Fruit fly (Drosophila melanogaster) whole organism, embryonic: ENCODE data around the gene CG43090.

Source experiments
- Adf1 ChIP-seq: fragments of 200-800 bp; sonication (Bioruptor generic); IDR thresholded peaks from 2 replicates; pipeline ENCODE4 v1.3.6; 2022; ENCODE audit warnings: missing biosample characterization, missing genetic modification characterization
- Antp ChIP-seq: fragments of 200-800 bp; sonication (Bioruptor generic); optimal IDR thresholded peaks from 3 replicates; lab custom pipeline; 2016; ENCODE audit warnings: missing biosample characterization, missing genetic modification characterization
- Awh ChIP-seq: fragments of 200-800 bp; sonication (Bioruptor generic); IDR thresholded peaks from 2 replicates; pipeline ENCODE4, ENCODE4 v1.3.6; 2022; ENCODE audit warnings: missing biosample characterization, missing genetic modification characterization
- CG12071 ChIP-seq: fragments of 200-800 bp; sonication (Bioruptor generic); optimal IDR thresholded peaks from 3 replicates; lab custom pipeline; 2018; ENCODE audit warnings: missing biosample characterization, mild to moderate bottlenecking, missing genetic modification characterization
- CG12942 ChIP-seq: fragments of 200-800 bp; sonication (Bioruptor generic); optimal IDR thresholded peaks from 3 replicates; lab custom pipeline; 2016; ENCODE audit warnings: missing biosample characterization, missing genetic modification characterization
- CG13287 ChIP-seq: fragments of 200-800 bp; sonication (Bioruptor generic); IDR thresholded peaks from 2 replicates; pipeline ENCODE4 v1.3.6; 2022; ENCODE audit warnings: missing biosample characterization, missing genetic modification characterization; ENCODE audit not compliant: partially characterized antibody
- CG17829 ChIP-seq: fragments of 200-800 bp; optimal IDR thresholded peaks from 2 replicates; lab custom pipeline; 2019; ENCODE audit warnings: missing biosample characterization, mild to moderate bottlenecking, missing genetic modification characterization, moderate library complexity
- CG17912 ChIP-seq: fragments of 200-800 bp; sonication (Bioruptor generic); optimal IDR thresholded peaks from 2 replicates; lab custom pipeline; 2018; ENCODE audit warnings: missing biosample characterization, mild to moderate bottlenecking, missing genetic modification characterization
- CG18011 ChIP-seq: fragments of 200-800 bp; sonication (Bioruptor generic); optimal IDR thresholded peaks from 2 replicates; lab custom pipeline; 2017; ENCODE audit warnings: missing biosample characterization, missing genetic modification characterization, mild to moderate bottlenecking, moderate library complexity, missing genotype
- CG18619 ChIP-seq: fragments of 200-800 bp; sonication (Bioruptor generic); optimal IDR thresholded peaks from 3 replicates; lab custom pipeline; 2017; ENCODE audit warnings: missing biosample characterization, mild to moderate bottlenecking, missing genetic modification characterization
- CG2129 ChIP-seq: fragments of 200-800 bp; sonication (Bioruptor generic); IDR thresholded peaks from 2 replicates; pipeline ENCODE4 v1.3.6; 2022; ENCODE audit warnings: missing biosample characterization, missing genetic modification characterization; ENCODE audit not compliant: partially characterized antibody
- CG2875 ChIP-seq: fragments of 200-800 bp; sonication (Bioruptor generic); optimal IDR thresholded peaks from 2 replicates; lab custom pipeline; 2017; ENCODE audit warnings: missing biosample characterization, mild to moderate bottlenecking, missing genetic modification characterization, missing genetic modification reagents
- CG32767 ChIP-seq: fragments of 200-800 bp; sonication (Bioruptor generic); IDR thresholded peaks from 2 replicates; pipeline ENCODE4 v1.3.6; 2022; ENCODE audit warnings: missing biosample characterization, missing genetic modification characterization
- CG3838 ChIP-seq: fragments of 200-800 bp; sonication (Bioruptor generic); optimal IDR thresholded peaks from 3 replicates; lab custom pipeline; 2016; ENCODE audit warnings: missing biosample characterization, missing genetic modification characterization
- CG4328 ChIP-seq: fragments of 200-800 bp; sonication (Bioruptor generic); optimal IDR thresholded peaks from 3 replicates; lab custom pipeline; 2017; ENCODE audit warnings: missing biosample characterization, missing genetic modification reagents, missing genetic modification characterization
- CG4360 ChIP-seq: fragments of 200-800 bp; sonication (Bioruptor generic); IDR thresholded peaks from 2 replicates; pipeline ENCODE4 v1.3.6; 2022; ENCODE audit warnings: missing biosample characterization, missing genetic modification characterization
- CG4404 ChIP-seq: fragments of 200-800 bp; sonication (Bioruptor generic); IDR thresholded peaks from 2 replicates; pipeline ENCODE4 v1.3.6; 2022; ENCODE audit warnings: missing biosample characterization, missing genetic modification characterization
- CG6254 ChIP-seq: fragments of 200-800 bp; sonication (Bioruptor generic); optimal IDR thresholded peaks from 3 replicates; lab custom pipeline; 2017; ENCODE audit warnings: mild to moderate bottlenecking, missing biosample characterization, missing genetic modification reagents, missing genetic modification characterization
- CG6272 ChIP-seq: fragments of 200-800 bp; sonication (Bioruptor generic); IDR thresholded peaks from 2 replicates; pipeline ENCODE4 v1.3.6; 2022; ENCODE audit warnings: missing biosample characterization, missing genetic modification characterization
- CG7271 ChIP-seq: fragments of 200-800 bp; sonication (Bioruptor generic); optimal IDR thresholded peaks from 2 replicates; lab custom pipeline; 2018; ENCODE audit warnings: missing biosample characterization, mild to moderate bottlenecking, missing genetic modification characterization, moderate library complexity
- CG7839 ChIP-seq: fragments of 200-800 bp; sonication (Bioruptor generic); optimal IDR thresholded peaks from 3 replicates; lab custom pipeline; 2018; ENCODE audit warnings: missing biosample characterization, mild to moderate bottlenecking, missing genetic modification characterization, moderate library complexity
- CG8924 ChIP-seq: fragments of 200-800 bp; optimal IDR thresholded peaks from 3 replicates; lab custom pipeline; 2019; ENCODE audit warnings: missing biosample characterization, mild to moderate bottlenecking, missing genetic modification characterization, moderate library complexity
- CG9797 ChIP-seq: fragments of 200-800 bp; sonication (Bioruptor generic); optimal IDR thresholded peaks from 3 replicates; lab custom pipeline; 2018; ENCODE audit warnings: missing biosample characterization, mild to moderate bottlenecking, missing genetic modification characterization
- D19A ChIP-seq: fragments of 200-800 bp; optimal IDR thresholded peaks from 3 replicates; lab custom pipeline; 2019; ENCODE audit warnings: missing biosample characterization, mild to moderate bottlenecking, missing genetic modification characterization, moderate library complexity
- Drgx ChIP-seq: fragments of 200-800 bp; sonication (Bioruptor generic); IDR thresholded peaks from 2 replicates; pipeline ENCODE4 v1.3.6; 2022; ENCODE audit warnings: missing biosample characterization, missing genetic modification characterization
- GATAe ChIP-seq: fragments of 200-800 bp; sonication (Bioruptor generic); conservative IDR thresholded peaks from 2 replicates; pipeline ENCODE4 v1.3.6; 2022; ENCODE audit warnings: missing biosample characterization, missing genetic modification characterization
- Gsc ChIP-seq: fragments of 200-800 bp; sonication (Bioruptor generic); IDR thresholded peaks from 2 replicates; pipeline ENCODE4 v1.3.6; 2022; ENCODE audit warnings: missing biosample characterization, missing genetic modification characterization
- H15 ChIP-seq: fragments of 200-800 bp; sonication (Bioruptor generic); IDR thresholded peaks from 3 replicates; pipeline ENCODE4 v1.3.6; 2022; ENCODE audit warnings: missing biosample characterization, missing genetic modification characterization
- HmgZ ChIP-seq: fragments of 200-800 bp; sonication (Bioruptor generic); optimal IDR thresholded peaks from 2 replicates; lab custom pipeline; 2018; ENCODE audit warnings: missing biosample characterization, mild to moderate bottlenecking, missing genetic modification characterization
- Med ChIP-seq: fragments of 200-800 bp; sonication (Bioruptor generic); peaks from one replicate; lab custom pipeline; 2016; ENCODE audit warnings: missing biosample characterization, missing genetic modification characterization, mild to moderate bottlenecking, inconsistent platforms, moderate library complexity
- Rx ChIP-seq: fragments of 200-800 bp; sonication (Bioruptor generic); IDR thresholded peaks from 2 replicates; pipeline ENCODE4 v1.3.6; 2022; ENCODE audit warnings: missing biosample characterization, missing genetic modification characterization
- Vsx1 ChIP-seq: fragments of 200-800 bp; sonication (Bioruptor generic); optimal IDR thresholded peaks from 2 replicates; lab custom pipeline; 2017; ENCODE audit warnings: missing biosample characterization, mild to moderate bottlenecking, missing genetic modification characterization, missing genetic modification reagents
- Xbp1 ChIP-seq: fragments of 200-800 bp; sonication (Bioruptor generic); optimal IDR thresholded peaks from 3 replicates; lab custom pipeline; 2016; ENCODE audit warnings: missing biosample characterization, mild to moderate bottlenecking, missing genetic modification characterization
- Xrp1 ChIP-seq: fragments of 200-800 bp; sonication (Bioruptor generic); IDR thresholded peaks from 2 replicates; pipeline ENCODE4 v1.3.6; 2022; ENCODE audit warnings: missing biosample characterization, missing genetic modification characterization
- caup ChIP-seq: fragments of 200-800 bp; sonication (Bioruptor generic); optimal IDR thresholded peaks from 3 replicates; lab custom pipeline; 2017; ENCODE audit warnings: missing biosample characterization, mild to moderate bottlenecking, missing genetic modification characterization, moderate library complexity; ENCODE audit not compliant: severe bottlenecking
- chn ChIP-seq: fragments of 200-800 bp; sonication (Bioruptor generic); optimal IDR thresholded peaks from 2 replicates; lab custom pipeline; 2016; ENCODE audit warnings: missing biosample characterization, missing genetic modification characterization
- dm ChIP-seq: fragments of 200-800 bp; sonication (Bioruptor generic); optimal IDR thresholded peaks from 3 replicates; lab custom pipeline; 2016; ENCODE audit warnings: missing biosample characterization, missing genetic modification characterization
- dmrt99B ChIP-seq: fragments of 200-800 bp; sonication (Bioruptor generic); optimal IDR thresholded peaks from 2 replicates; lab custom pipeline; 2018; ENCODE audit warnings: missing biosample characterization, mild to moderate bottlenecking, missing genetic modification characterization, moderate library complexity
- hkb ChIP-seq, 2 experiments: fragments of 200-800 bp in 1 of 2; fragments of >200 bp in 1 of 2; sonication (Bioruptor generic) in 1 of 2; IDR thresholded peaks in 1 of 2; optimal IDR thresholded peaks in 1 of 2; 2 replicates each; pipeline versions ENCODE4 v1.3.6 to Lab custom; 2017 to 2022; ENCODE audit warnings: missing biosample characterization in 1 of 2, missing genetic modification characterization in 1 of 2
- inv ChIP-seq: fragments of 200-800 bp; sonication (Bioruptor generic); IDR thresholded peaks from 2 replicates; pipeline ENCODE4 v1.3.6; 2022; ENCODE audit warnings: missing biosample characterization, missing genetic modification characterization; ENCODE audit not compliant: partially characterized antibody
- lbe ChIP-seq: fragments of 200-800 bp; sonication (Bioruptor generic); optimal IDR thresholded peaks from 2 replicates; lab custom pipeline; 2016; ENCODE audit warnings: missing biosample characterization, mild to moderate bottlenecking, missing genetic modification characterization
- lilli ChIP-seq: fragments of 200-800 bp; sonication (Bioruptor generic); optimal IDR thresholded peaks from 3 replicates; lab custom pipeline; 2016; ENCODE audit warnings: missing biosample characterization, missing genetic modification characterization
- mam ChIP-seq: fragments of 200-800 bp; sonication (Bioruptor generic); optimal IDR thresholded peaks from 3 replicates; lab custom pipeline; 2016; ENCODE audit warnings: missing biosample characterization, missing genetic modification characterization
- nmo ChIP-seq: fragments of 200-800 bp; sonication (Bioruptor generic); optimal IDR thresholded peaks from 2 replicates; lab custom pipeline; 2018; ENCODE audit warnings: missing biosample characterization, mild to moderate bottlenecking, missing genetic modification characterization, moderate library complexity
- psq ChIP-seq: fragments of 200-800 bp; sonication (Bioruptor generic); optimal IDR thresholded peaks from 2 replicates; lab custom pipeline; 2017; ENCODE audit warnings: missing biosample characterization, missing genetic modification characterization
- scrt ChIP-seq: fragments of 200-800 bp; sonication (Bioruptor generic); optimal IDR thresholded peaks from 2 replicates; lab custom pipeline; 2018; ENCODE audit warnings: missing biosample characterization, mild to moderate bottlenecking, missing genetic modification characterization, moderate library complexity
- sens ChIP-seq: fragments of 200-800 bp; sonication (Bioruptor generic); peaks from one replicate; lab custom pipeline; 2016; ENCODE audit warnings: missing biosample characterization, missing genetic modification characterization
- seq ChIP-seq: fragments of 200-800 bp; sonication (Bioruptor generic); IDR thresholded peaks from 2 replicates; pipeline ENCODE4 v1.3.6; 2022; ENCODE audit warnings: missing biosample characterization, missing genetic modification characterization
- sisA ChIP-seq: fragments of 200-800 bp; sonication (Bioruptor generic); IDR thresholded peaks from 2 replicates; pipeline ENCODE4 v1.3.6; 2022; ENCODE audit warnings: missing biosample characterization, missing genetic modification characterization

CG43090 gene

dm6 chrX:6193183-6193810 is 6.4 kb downstream of the CG43090 start (continued):
- TF ChIP-seq D19A (tag; lab: Kevin White, UChicago) (peak; percentile 68), Drgx (GFP tag; lab: Robert Waterston, UW) (peak; percentile 87), Vsx1 (peak; percentile 28), CG17829 (tag; lab: Kevin White, UChicago) (peak; percentile 75), Gsc (GFP tag; lab: Robert Waterston, UW) (peak; percentile 71), nmo (GFP tag; lab: Kevin White, UChicago) (peak; percentile 79), caup (GFP tag; lab: Kevin White, UChicago) (peak; percentile 85), mam (GFP tag; lab: Kevin White, UChicago) (peak; percentile 9), inv (GFP tag; lab: Robert Waterston, UW) (no peak), CG4404 (GFP tag; lab: Robert Waterston, UW) (peak; percentile 73), psq (GFP tag; lab: Kevin White, UChicago) (no peak), CG6272 (GFP tag; lab: Robert Waterston, UW) (peak; percentile 91), Adf1 (GFP tag; lab: Robert Waterston, UW) (peak; percentile 96), HmgZ (peak; percentile 50), Rx (peak; percentile 75; the same call in 1 of the 2 replicates), CG12942 (GFP tag; lab: Kevin White, UChicago) (peak; percentile 46), seq (GFP tag; lab: Robert Waterston, UW) (peak; percentile 83), CG4328 (GFP tag; lab: Kevin White, UChicago) (peak; percentile 14), CG13287 (GFP tag; lab: Robert Waterston, UW) (no peak), dmrt99B (tag; lab: Kevin White, UChicago) (peak; percentile 88), Antp (GFP tag; lab: Kevin White, UChicago) (no peak), dm (no peak), lbe (no peak), CG2875 (GFP tag; lab: Kevin White, UChicago) (peak; percentile 44), CG7839 (tag; lab: Kevin White, UChicago) (peak; percentile 87), GATAe (GFP tag; lab: Robert Waterston, UW) (peak; percentile 34; the same call in 1 of the 2 replicates), CG6254 (GFP tag; lab: Kevin White, UChicago) (peak; percentile 31), CG9797 (GFP tag; lab: Kevin White, UChicago) (no peak), CG3838 (GFP tag; lab: Kevin White, UChicago) (peak; percentile 28), CG8924 (tag; lab: Kevin White, UChicago) (peak; percentile 72), CG2129 (GFP tag; lab: Robert Waterston, UW) (no peak), hkb (optimal IDR thresholded peaks at IDR 0.05; lab: Kevin White, UChicago) (no peak), hkb (GFP tag; IDR thresholded peaks at IDR 0.05; lab: Robert Waterston, UW) (peak; percentile 92), Awh (peak; percentile 90), sisA (GFP tag; lab: Robert Waterston, UW) (peak; percentile 64), lilli (peak; percentile 65), CG4360 (GFP tag; lab: Robert Waterston, UW) (0 out of 2 replicates have a peak, but pooled peaks have one; percentile 27), CG7271 (no peak), CG18011 (GFP tag; lab: Kevin White, UChicago) (peak; percentile 37), Xrp1 (GFP tag; lab: Robert Waterston, UW) (peak; percentile 90), CG12071 (GFP tag; lab: Kevin White, UChicago) (peak; percentile 24), Med (peak; percentile 84), scrt (GFP tag; lab: Kevin White, UChicago) (peak; percentile 100), CG17912 (GFP tag; lab: Kevin White, UChicago) (no peak), CG18619 (GFP tag; lab: Kevin White, UChicago) (peak; percentile 78), CG32767 (peak; percentile 85), sens (GFP tag; lab: Kevin White, UChicago) (peak; percentile 76), chn (GFP tag; lab: Kevin White, UChicago) (peak; percentile 11), Xbp1 (GFP tag; lab: Kevin White, UChicago) (peak; percentile 72), H15 (GFP tag; lab: Robert Waterston, UW) (peak; percentile 89)
